Fruit fly (Drosophila melanogaster) whole organism, pupa: Measurements from ENCODE around the gene anchor.

Experiments
- CG10348 ChIP-seq: fragments of 200-800 bp; sonication (Bioruptor generic); IDR thresholded peaks from 2 replicates; pipeline ENCODE4 v1.3.6; 2022; ENCODE audit warnings: missing biosample characterization, missing genetic modification characterization
- CG12605 ChIP-seq: fragments of 200-800 bp; sonication (Bioruptor generic); IDR thresholded peaks from 2 replicates; pipeline ENCODE4 v1.3.6; 2022; ENCODE audit warnings: missing biosample characterization, missing genetic modification characterization
- CG13204 ChIP-seq: fragments of 200-800 bp; sonication (Bioruptor generic); optimal IDR thresholded peaks from 2 replicates; lab custom pipeline; 2018; ENCODE audit warnings: missing biosample characterization, mild to moderate bottlenecking, missing genetic modification characterization, moderate library complexity
- CG14655 ChIP-seq: fragments of 200-800 bp; sonication (Bioruptor generic); optimal IDR thresholded peaks from 3 replicates; lab custom pipeline; 2017; ENCODE audit warnings: mild to moderate bottlenecking, missing biosample characterization, missing genetic modification reagents, missing genetic modification characterization
- CG15710 ChIP-seq: fragments of 200-800 bp; sonication (Bioruptor generic); optimal IDR thresholded peaks from 2 replicates; lab custom pipeline; 2018; ENCODE audit warnings: missing biosample characterization, mild to moderate bottlenecking, missing genetic modification characterization, moderate library complexity
- CG17806 ChIP-seq: fragments of 200-800 bp; sonication (Bioruptor generic); optimal IDR thresholded peaks from 2 replicates; lab custom pipeline; 2018; ENCODE audit warnings: missing biosample characterization, mild to moderate bottlenecking, missing genetic modification characterization, moderate library complexity
- CG32121 ChIP-seq: fragments of 200-800 bp; sonication (Bioruptor generic); IDR thresholded peaks from 2 replicates; pipeline ENCODE4 v1.3.6; 2022; ENCODE audit warnings: missing biosample characterization, missing genetic modification characterization
- CG34367 ChIP-seq: fragments of 200-800 bp; sonication (Bioruptor generic); optimal IDR thresholded peaks from 2 replicates; lab custom pipeline; 2018; ENCODE audit warnings: missing biosample characterization, mild to moderate bottlenecking, missing genetic modification characterization
- CG4496 ChIP-seq: fragments of 200-800 bp; sonication (Bioruptor generic); IDR thresholded peaks from 3 replicates; pipeline ENCODE4 v1.3.6; 2022; ENCODE audit warnings: missing biosample characterization, missing genetic modification characterization
- CG8159 ChIP-seq: fragments of 200-800 bp; sonication (Bioruptor generic); optimal IDR thresholded peaks from 3 replicates; lab custom pipeline; 2018; ENCODE audit warnings: missing biosample characterization, mild to moderate bottlenecking, missing genetic modification characterization, moderate library complexity
- CG8301 ChIP-seq: fragments of 200-800 bp; sonication (Bioruptor generic); optimal IDR thresholded peaks from 2 replicates; lab custom pipeline; 2018; ENCODE audit warnings: missing biosample characterization, mild to moderate bottlenecking, missing genetic modification characterization
- CG9948 ChIP-seq: fragments of 200-800 bp; sonication (Bioruptor generic); optimal IDR thresholded peaks from 2 replicates; lab custom pipeline; 2018; ENCODE audit warnings: missing biosample characterization, mild to moderate bottlenecking, missing genetic modification characterization, moderate library complexity
- D1 ChIP-seq: fragments of 200-800 bp; sonication (Bioruptor generic); optimal IDR thresholded peaks from 2 replicates; lab custom pipeline; 2018; ENCODE audit warnings: missing biosample characterization, mild to moderate bottlenecking, missing genetic modification characterization, moderate library complexity
- EcR ChIP-seq: fragments of 200-800 bp; sonication (Bioruptor generic); optimal IDR thresholded peaks from 3 replicates; lab custom pipeline; 2019; ENCODE audit warnings: missing biosample characterization, missing genetic modification characterization, mild to moderate bottlenecking, moderate library complexity, missing genetic modification reagents
- Ets98B ChIP-seq: fragments of 200-800 bp; sonication (Bioruptor generic); IDR thresholded peaks from 2 replicates; pipeline ENCODE4 v1.3.6; 2022; ENCODE audit warnings: missing biosample characterization, missing genetic modification characterization
- Pif1A ChIP-seq: fragments of 200-800 bp; sonication (Bioruptor generic); optimal IDR thresholded peaks from 3 replicates; lab custom pipeline; 2016; ENCODE audit warnings: missing biosample characterization, missing genetic modification characterization
- Pif1B ChIP-seq: fragments of 200-800 bp; sonication (Bioruptor generic); optimal IDR thresholded peaks from 3 replicates; lab custom pipeline; 2016; ENCODE audit warnings: missing biosample characterization, missing genetic modification characterization
- Snoo ChIP-seq: fragments of 200-800 bp; sonication (Bioruptor generic); optimal IDR thresholded peaks from 3 replicates; lab custom pipeline; 2017; ENCODE audit warnings: missing biosample characterization, mild to moderate bottlenecking, missing genetic modification characterization, inconsistent platforms
- fd96Ca ChIP-seq: fragments of 200-800 bp; sonication (Bioruptor generic); IDR thresholded peaks from 3 replicates; pipeline ENCODE4 v1.3.6; 2022; ENCODE audit warnings: missing biosample characterization, missing genetic modification characterization
- gl ChIP-seq: fragments of 200-800 bp; sonication (Bioruptor generic); optimal IDR thresholded peaks from 2 replicates; lab custom pipeline; 2018; ENCODE audit warnings: missing biosample characterization, mild to moderate bottlenecking, missing genetic modification characterization
- rn ChIP-seq: fragments of 200-800 bp; sonication (Bioruptor generic); IDR thresholded peaks from 2 replicates; pipeline ENCODE4 v1.3.6; 2022; ENCODE audit warnings: missing biosample characterization, missing genetic modification characterization

The anchor gene

DNA sequence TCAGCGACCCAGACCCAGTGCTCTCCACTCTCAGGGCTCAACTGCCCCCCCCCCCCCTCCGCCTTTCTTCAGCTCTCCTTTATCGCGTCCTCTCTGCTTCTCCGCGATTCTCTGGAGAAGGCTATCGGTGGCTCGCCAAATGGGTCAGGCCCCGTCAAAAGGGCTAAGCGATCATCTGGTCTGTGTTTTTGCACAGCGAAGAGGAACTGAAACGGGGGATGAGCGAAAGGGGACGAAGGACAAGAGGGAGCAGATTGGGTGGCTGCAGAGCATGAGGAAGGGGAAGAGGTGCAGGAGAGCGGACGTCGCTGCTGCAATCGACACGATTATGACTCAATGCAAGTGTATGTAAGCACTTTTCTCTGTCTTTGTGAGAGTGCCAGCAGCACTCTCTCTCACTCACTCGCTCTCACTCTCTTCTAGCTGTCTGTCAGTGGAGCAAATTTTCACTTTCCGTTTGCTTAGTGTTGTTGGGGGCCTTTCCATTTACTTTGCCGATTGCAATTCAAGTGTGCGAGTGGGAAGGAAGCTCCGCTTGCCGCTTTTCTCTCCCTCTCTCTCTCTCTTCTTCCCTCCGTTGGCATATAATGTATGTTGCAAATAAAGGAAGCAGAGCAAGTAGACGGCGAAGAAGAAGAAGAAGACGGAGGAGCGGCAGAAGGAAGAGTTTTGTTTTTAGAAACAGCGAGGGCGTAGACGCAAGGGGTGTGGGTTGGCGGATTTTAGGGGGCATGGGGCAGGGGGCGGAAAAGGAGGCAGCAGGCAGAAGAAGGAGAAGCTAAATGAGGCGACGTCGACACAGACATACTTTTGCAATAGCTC is 43.9 kb upstream of the anchor start:
- peak; percentile 59 for TF ChIP-seq Ets98B
- peak; percentile 54 for TF ChIP-seq CG8301 (tag; lab: Kevin White, UChicago)
- peak; percentile 95 for TF ChIP-seq EcR (GFP tag; lab: Kevin White, UChicago)
- TF ChIP-seq fd96Ca: peak; percentile 69
- peak; percentile 63; the same call in 2 of the 3 replicates for TF ChIP-seq CG4496 (GFP tag; lab: Robert Waterston, UW)
- TF ChIP-seq rn: no peak
- TF ChIP-seq D1: no peak
- peak; percentile 35 for TF ChIP-seq Pif1A
- TF ChIP-seq CG32121 (GFP tag; lab: Robert Waterston, UW): peak; percentile 19; the same call in 1 of the 2 replicates
- peak; percentile 56 for TF ChIP-seq Pif1B (GFP tag; lab: Kevin White, UChicago)
- peak; percentile 83 for TF ChIP-seq CG13204
- TF ChIP-seq Snoo: peak; percentile 64
- TF ChIP-seq CG15710: no peak
- peak; percentile 34 for TF ChIP-seq CG14655 (GFP tag; lab: Kevin White, UChicago)
- no peak for TF ChIP-seq CG12605

DNA sequence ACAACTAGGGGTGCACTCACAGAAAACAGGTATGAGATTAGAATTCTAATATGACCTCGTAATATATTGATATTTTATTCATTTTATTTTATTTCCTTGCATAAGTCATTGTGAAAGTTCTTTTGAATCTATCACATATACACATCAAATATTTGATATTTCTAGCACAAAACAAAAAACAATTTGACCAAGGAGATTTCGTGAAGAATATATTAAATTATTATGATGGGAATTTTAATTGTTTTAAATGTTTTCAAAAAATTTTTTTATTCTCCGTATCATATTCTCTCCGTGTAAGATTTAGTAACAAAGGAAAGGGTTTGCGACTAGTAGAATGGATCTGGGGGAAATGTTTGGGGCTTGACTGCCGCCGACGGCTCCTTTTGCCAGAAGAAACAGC is 43.2 kb upstream of the anchor start:
- TF ChIP-seq Pif1A (peak; percentile 86), gl (peak; percentile 92), CG8159 (tag; lab: Kevin White, UChicago) (peak; percentile 99), Ets98B (peak; percentile 66), CG12605 (peak; percentile 69), CG10348 (GFP tag; lab: Robert Waterston, UW) (no peak), CG9948 (tag; lab: Kevin White, UChicago) (peak; percentile 100), CG4496 (GFP tag; lab: Robert Waterston, UW) (peak; percentile 83), rn (no peak; the same call in 1 of the 2 replicates), CG15710 (peak; percentile 98), CG34367 (peak; percentile 98), Pif1B (GFP tag; lab: Kevin White, UChicago) (peak; percentile 80), CG13204 (peak; percentile 34), CG32121 (GFP tag; lab: Robert Waterston, UW) (peak; percentile 66), EcR (GFP tag; lab: Kevin White, UChicago) (peak; percentile 44), D1 (peak; percentile 99), CG14655 (GFP tag; lab: Kevin White, UChicago) (peak; percentile 91), fd96Ca (no peak), Snoo (peak; percentile 71), CG17806 (tag; lab: Kevin White, UChicago) (peak; percentile 99), CG8301 (tag; lab: Kevin White, UChicago) (peak; percentile 82)

DNA sequence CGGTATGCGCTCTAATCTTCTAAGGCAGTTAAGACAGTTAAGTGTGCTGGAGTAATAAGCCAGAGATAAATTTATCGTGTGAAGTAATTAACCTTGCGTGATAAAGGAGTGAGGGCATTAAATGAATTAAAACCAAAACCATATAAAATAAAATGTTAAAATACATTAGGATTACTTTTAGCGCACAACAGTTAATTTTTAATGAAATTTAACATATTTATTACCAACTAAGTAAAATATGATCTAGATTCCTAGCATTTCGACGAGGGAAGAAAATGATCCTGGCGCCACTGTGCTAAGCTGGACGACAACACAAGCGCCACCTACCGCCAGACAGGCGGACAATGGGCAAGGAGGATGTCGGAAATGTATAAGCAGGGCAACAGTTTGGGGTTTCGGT is 42.5 kb upstream of the anchor start:
- no peak for TF ChIP-seq rn
- no peak for TF ChIP-seq CG32121 (GFP tag; lab: Robert Waterston, UW)
- no peak for TF ChIP-seq CG10348 (GFP tag; lab: Robert Waterston, UW)
- peak; percentile 26 for TF ChIP-seq Pif1A
- no peak for TF ChIP-seq D1
- no peak for TF ChIP-seq CG13204
- TF ChIP-seq CG34367: peak; percentile 29
- peak; percentile 53 for TF ChIP-seq CG17806 (tag; lab: Kevin White, UChicago)
- TF ChIP-seq CG12605: no peak
- peak; percentile 80 for TF ChIP-seq CG9948 (tag; lab: Kevin White, UChicago)
- TF ChIP-seq EcR (GFP tag; lab: Kevin White, UChicago): no peak
- no peak for TF ChIP-seq Ets98B
- TF ChIP-seq CG15710: peak; percentile 18
- TF ChIP-seq Pif1B (GFP tag; lab: Kevin White, UChicago): peak; percentile 2
- TF ChIP-seq CG8159 (tag; lab: Kevin White, UChicago): no peak
- peak; percentile 14 for TF ChIP-seq CG14655 (GFP tag; lab: Kevin White, UChicago)
- no peak for TF ChIP-seq CG8301 (tag; lab: Kevin White, UChicago)
- TF ChIP-seq Snoo: peak; percentile 26

DNA sequence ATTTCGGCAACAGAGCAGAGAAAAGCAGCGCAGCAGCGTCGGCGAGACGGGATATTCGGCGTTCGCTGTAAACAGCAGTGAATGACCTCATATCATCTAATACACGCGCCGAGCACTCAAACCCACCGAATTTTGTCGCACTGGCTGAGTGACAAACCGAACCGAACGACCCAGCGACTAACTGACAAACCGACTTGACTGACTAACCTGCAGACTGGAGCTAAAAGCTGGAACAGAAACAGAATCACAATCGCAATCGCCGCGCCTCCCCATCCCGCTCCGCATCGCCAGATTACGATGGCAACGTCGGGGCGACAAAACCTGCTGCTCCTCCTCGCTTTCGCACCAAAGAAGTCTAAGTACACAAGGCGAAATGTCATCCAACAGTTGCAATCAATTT is 42.0 kb upstream of the anchor start:
- TF ChIP-seq CG32121 (GFP tag; lab: Robert Waterston, UW) (no peak), CG13204 (peak; percentile 23)

DNA sequence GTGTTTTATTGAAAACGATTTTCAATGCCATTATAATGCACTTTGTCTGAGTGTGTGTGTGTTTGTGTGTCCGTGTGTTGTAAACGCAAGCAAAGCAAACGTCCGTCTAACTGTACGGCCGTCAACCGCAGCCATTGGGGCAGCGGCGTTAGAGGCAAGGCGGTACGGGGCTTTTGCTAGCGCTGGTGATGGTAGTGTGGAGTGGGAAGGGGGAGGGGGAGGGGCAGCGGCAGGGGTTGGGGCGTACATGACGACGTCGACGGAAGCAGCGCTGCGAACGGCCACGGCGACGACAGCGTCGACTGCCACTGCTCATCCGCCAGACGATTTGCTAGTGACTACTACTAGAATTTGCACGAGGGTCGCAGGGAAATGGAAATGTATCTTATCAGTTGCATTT is 36.9 kb upstream of the anchor start:
- TF ChIP-seq CG34367 (no peak), fd96Ca (peak; percentile 38; the same call in 2 of the 3 replicates), rn (no peak), CG13204 (peak; percentile 20), CG32121 (GFP tag; lab: Robert Waterston, UW) (peak; percentile 49; the same call in 1 of the 2 replicates), gl (no peak), CG17806 (tag; lab: Kevin White, UChicago) (no peak), CG15710 (no peak), CG4496 (GFP tag; lab: Robert Waterston, UW) (peak; percentile 55; the same call in 1 of the 3 replicates), Ets98B (peak; percentile 39)

DNA sequence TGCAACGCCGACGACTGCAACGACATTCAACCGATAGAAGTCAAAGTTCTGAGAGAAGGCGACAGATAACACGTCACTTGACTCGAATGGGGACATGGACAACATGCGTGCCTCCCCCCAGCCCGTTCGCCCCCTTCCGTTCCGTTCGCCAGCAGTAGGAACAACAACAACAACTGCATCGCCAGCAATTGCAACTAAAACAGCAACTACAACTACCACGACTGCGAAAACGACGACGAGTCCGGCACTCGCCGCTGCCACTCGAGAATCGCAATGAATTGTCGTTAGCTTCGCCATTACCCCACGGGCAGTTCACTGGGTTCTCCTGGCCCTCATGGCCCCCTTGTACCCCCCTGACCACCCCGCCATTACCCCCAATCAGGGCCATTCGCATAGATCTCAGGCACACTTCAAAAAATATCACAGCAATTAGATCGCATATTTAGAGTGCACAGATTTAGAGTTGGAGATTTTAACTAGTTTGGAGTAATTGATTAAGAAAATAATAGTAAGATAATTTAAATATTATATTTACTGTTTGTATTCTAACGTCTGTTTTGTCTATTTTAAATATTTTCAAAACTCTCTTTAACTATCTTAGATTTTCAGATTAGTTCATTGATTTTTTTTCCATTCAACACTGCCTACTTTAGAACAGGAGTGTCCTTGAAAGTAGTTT is 35.1 kb upstream of the anchor start:
- TF ChIP-seq CG8301 (tag; lab: Kevin White, UChicago) (peak; percentile 12), Pif1A (no peak), rn (no peak), CG10348 (GFP tag; lab: Robert Waterston, UW) (0 out of 2 replicates have a peak, but pooled peaks have one; percentile 48), CG32121 (GFP tag; lab: Robert Waterston, UW) (peak; percentile 83), CG34367 (no peak), Pif1B (GFP tag; lab: Kevin White, UChicago) (no peak), CG4496 (GFP tag; lab: Robert Waterston, UW) (0 out of 3 replicates have a peak, but pooled peaks have one; percentile 11), CG9948 (tag; lab: Kevin White, UChicago) (peak; percentile 21), CG12605 (no peak), Snoo (no peak), CG8159 (tag; lab: Kevin White, UChicago) (no peak), CG14655 (GFP tag; lab: Kevin White, UChicago) (peak; percentile 55), CG17806 (tag; lab: Kevin White, UChicago) (no peak), CG13204 (peak; percentile 34), EcR (GFP tag; lab: Kevin White, UChicago) (peak; percentile 6), gl (no peak), Ets98B (peak; percentile 50; the same call in 1 of the 2 replicates), fd96Ca (peak; percentile 53; the same call in 1 of the 3 replicates), CG15710 (no peak), D1 (no peak)
